Fruit fly (Drosophila melanogaster) whole organism, wandering third instar larva: Measurements from ENCODE around the gene CG4962.

Experiments
- Abd-B ChIP-seq: fragments of >200 bp; optimal IDR thresholded peaks from 2 replicates; lab custom pipeline; 2017; ENCODE audit warnings: missing biosample characterization, missing genetic modification characterization
- CG32264 ChIP-seq: fragments of 200-800 bp; sonication (Bioruptor generic); optimal IDR thresholded peaks from 2 replicates; lab custom pipeline; 2016; ENCODE audit warnings: missing biosample characterization, missing genetic modification characterization
- CrebA ChIP-seq: fragments of 200-800 bp; sonication (Bioruptor generic); optimal IDR thresholded peaks from 2 replicates; lab custom pipeline; 2016; ENCODE audit warnings: missing biosample characterization, mild to moderate bottlenecking, missing genetic modification characterization, borderline replicate concordance
- Dif ChIP-seq: fragments of 200-275, 200-300 bp; sonication (Bioruptor generic); optimal IDR thresholded peaks from 2 replicates; lab custom pipeline; 2018; ENCODE audit warnings: missing biosample characterization, missing genetic modification characterization; ENCODE audit not compliant: partially characterized antibody
- Hnf4 ChIP-seq: fragments of 200-800 bp; sonication (Bioruptor generic); optimal IDR thresholded peaks from 2 replicates; lab custom pipeline; 2016; ENCODE audit warnings: missing biosample characterization, mild to moderate bottlenecking, missing genetic modification characterization
- Hr78 ChIP-seq: fragments of >200 bp; optimal IDR thresholded peaks from 2 replicates; lab custom pipeline; 2017; ENCODE audit warnings: missing biosample characterization, missing genetic modification characterization
- Hr83 ChIP-seq: fragments of 200-300 bp; sonication (Bioruptor generic); optimal IDR thresholded peaks from 2 replicates; lab custom pipeline; 2016; ENCODE audit warnings: missing biosample characterization, mild to moderate bottlenecking, missing genetic modification characterization, moderate library complexity; ENCODE audit not compliant: poor library complexity, severe bottlenecking
- Jra ChIP-seq: sonication (Bioruptor generic); optimal IDR thresholded peaks from 2 replicates; lab custom pipeline; 2016; ENCODE audit warnings: missing biosample characterization, missing genetic modification characterization
- Mio ChIP-seq: sonication (Bioruptor generic); optimal IDR thresholded peaks from 2 replicates; lab custom pipeline; 2016; ENCODE audit warnings: missing biosample characterization, missing genetic modification characterization
- N ChIP-seq: fragments of >200 bp; optimal IDR thresholded peaks from 2 replicates; lab custom pipeline; 2018; ENCODE audit warnings: missing biosample characterization, missing external identifiers, missing genetic modification characterization
- OdsH ChIP-seq: fragments of 200-800 bp; sonication (Bioruptor generic); optimal IDR thresholded peaks from 2 replicates; lab custom pipeline; 2016; ENCODE audit warnings: missing biosample characterization, mild to moderate bottlenecking, missing genetic modification characterization
- Rel ChIP-seq, 2 experiments: fragments of 200-800 bp; sonication (Bioruptor generic) in 1 of 2; optimal IDR thresholded peaks; 2 replicates in 1 of 2; 3 replicates in 1 of 2; lab custom pipeline; 2016 to 2019; ENCODE audit warnings: mild to moderate bottlenecking in 2 of 2, missing biosample characterization in 2 of 2, missing genetic modification characterization in 2 of 2, moderate library complexity in 1 of 2
- Sp1 ChIP-seq: fragments of 200-800 bp; sonication (Bioruptor generic); optimal IDR thresholded peaks from 3 replicates; lab custom pipeline; 2019; ENCODE audit warnings: missing biosample characterization, mild to moderate bottlenecking, missing genetic modification characterization, moderate library complexity
- br ChIP-seq: fragments of 200-800 bp; sonication (Bioruptor generic); optimal IDR thresholded peaks from 2 replicates; lab custom pipeline; 2016; ENCODE audit warnings: missing biosample characterization, missing genetic modification characterization
- brk ChIP-seq: fragments of 200-800 bp; sonication (Bioruptor generic); optimal IDR thresholded peaks from 2 replicates; lab custom pipeline; 2016; ENCODE audit warnings: missing biosample characterization, mild to moderate bottlenecking, missing genetic modification characterization
- dl ChIP-seq, 2 experiments: fragments of 175-275, 200-275 bp in 1 of 2; fragments of 200-275 bp in 1 of 2; sonication (Bioruptor generic); optimal IDR thresholded peaks; lab custom pipeline; 2018; ENCODE audit warnings: mild to moderate bottlenecking in 2 of 2, missing biosample characterization in 2 of 2, missing genetic modification characterization in 2 of 2, moderate library complexity in 2 of 2; ENCODE audit not compliant: partially characterized antibody in 2 of 2, insufficient read depth in 1 of 2
- dmrt93B ChIP-seq: fragments of 200-800 bp; sonication (Bioruptor generic); optimal IDR thresholded peaks from 2 replicates; lab custom pipeline; 2018; ENCODE audit warnings: missing biosample characterization, mild to moderate bottlenecking, missing genetic modification characterization
- dsf ChIP-seq: sonication (Bioruptor generic); optimal IDR thresholded peaks from 2 replicates; lab custom pipeline; 2016; ENCODE audit warnings: missing biosample characterization, missing genetic modification characterization, borderline replicate concordance
- ey ChIP-seq: fragments of 200-800 bp; sonication (Bioruptor generic); optimal IDR thresholded peaks from 2 replicates; lab custom pipeline; 2016; ENCODE audit warnings: missing biosample characterization, missing genetic modification characterization
- foxo ChIP-seq, 2 experiments: fragments of 200-800 bp; sonication (Bioruptor generic); optimal IDR thresholded peaks; 2 replicates in 1 of 2; 3 replicates in 1 of 2; lab custom pipeline; 2016 to 2017; ENCODE audit warnings: missing biosample characterization in 2 of 2, missing genetic modification characterization in 2 of 2
- fru ChIP-seq: fragments of 200-800 bp; sonication (Bioruptor generic); optimal IDR thresholded peaks from 3 replicates; lab custom pipeline; 2016; ENCODE audit warnings: missing biosample characterization, mild to moderate bottlenecking, missing genetic modification characterization
- h ChIP-seq: fragments of 200-800 bp; sonication (Bioruptor generic); optimal IDR thresholded peaks from 3 replicates; lab custom pipeline; 2016; ENCODE audit warnings: missing biosample characterization, mild to moderate bottlenecking, missing genetic modification characterization
- jim ChIP-seq: fragments of 175-275, 200-325 bp; sonication (Bioruptor generic); optimal IDR thresholded peaks from 2 replicates; lab custom pipeline; 2016; ENCODE audit warnings: missing biosample characterization, mild to moderate bottlenecking, missing genetic modification characterization
- lola ChIP-seq: fragments of >200 bp; optimal IDR thresholded peaks from 2 replicates; lab custom pipeline; 2017; ENCODE audit warnings: missing biosample characterization, missing genetic modification characterization
- pan ChIP-seq: fragments of >200 bp; optimal IDR thresholded peaks from 2 replicates; lab custom pipeline; 2017
- psq ChIP-seq: fragments of 200-800 bp; sonication (Bioruptor generic); optimal IDR thresholded peaks from 3 replicates; lab custom pipeline; 2017; ENCODE audit warnings: missing biosample characterization, mild to moderate bottlenecking, missing genetic modification characterization, moderate library complexity
- rgr ChIP-seq: fragments of 200-800 bp; sonication (Bioruptor generic); optimal IDR thresholded peaks from 3 replicates; lab custom pipeline; 2016; ENCODE audit warnings: missing biosample characterization, mild to moderate bottlenecking, missing genetic modification characterization
- sv ChIP-seq: fragments of 200-800 bp; sonication (Bioruptor generic); optimal IDR thresholded peaks from 3 replicates; lab custom pipeline; 2016; ENCODE audit warnings: missing biosample characterization, missing genetic modification characterization
- tai ChIP-seq: sonication (Bioruptor generic); optimal IDR thresholded peaks from 2 replicates; lab custom pipeline; 2016; ENCODE audit warnings: missing biosample characterization, missing genetic modification characterization
- usp ChIP-seq: fragments of >200 bp; optimal IDR thresholded peaks from 2 replicates; lab custom pipeline; 2017; ENCODE audit warnings: missing biosample characterization, missing genetic modification characterization
- woc ChIP-seq: sonication (Bioruptor generic); optimal IDR thresholded peaks from 2 replicates; lab custom pipeline; 2016; ENCODE audit warnings: missing biosample characterization, mild to moderate bottlenecking, missing genetic modification characterization

Gene CG4962

DNA sequence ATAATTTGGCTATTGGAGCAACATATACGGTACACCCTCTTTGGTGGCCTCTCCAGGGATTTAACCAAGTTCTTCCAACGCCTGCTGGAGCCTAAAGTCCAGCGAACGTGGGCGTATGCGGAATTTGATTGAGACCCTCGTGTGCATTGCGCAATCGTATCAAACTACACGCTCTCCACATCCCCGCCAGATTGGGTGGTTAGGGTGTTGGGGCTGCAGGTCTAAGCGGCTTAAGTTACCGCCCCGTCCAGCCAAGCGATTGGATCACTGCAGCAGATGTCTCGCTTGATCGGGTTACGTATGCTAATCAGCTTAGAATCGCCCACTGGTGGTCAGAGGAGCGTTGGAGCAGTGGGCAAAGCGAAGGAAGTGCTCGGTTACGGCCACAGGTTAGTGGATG, 35.4 kb upstream of the CG4962 start, which contains the start of gene CG33060:
CG33060 (plus strand) TSS at position 301 of the 400 bp plus-strand sequence.
- TF ChIP-seq sv (GFP tag; lab: Kevin White, UChicago) (no peak), CG32264 (no peak), Dif (no peak)
- TF ChIP-seq, all 38 proteins: peak for 0

DNA sequence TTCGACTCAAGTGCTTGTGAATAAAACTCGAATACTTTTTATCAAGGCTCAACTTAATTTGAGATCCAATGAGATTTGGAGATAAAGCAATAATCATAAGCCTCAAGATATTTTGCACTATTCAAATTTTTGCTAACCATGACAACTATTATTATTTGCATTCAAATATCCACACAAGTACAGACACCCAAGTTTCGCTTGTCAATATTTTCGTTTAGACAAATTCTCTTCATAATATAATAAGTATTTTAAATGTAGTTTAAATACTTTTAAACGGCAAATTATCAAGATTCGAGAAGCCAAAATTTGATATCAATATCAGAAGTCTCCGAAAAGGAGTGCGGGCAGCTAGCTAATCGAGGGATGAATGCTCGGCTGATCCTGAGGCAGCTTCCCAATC, 34.1 kb upstream of the CG4962 start, which contains the start of gene CG33061:
CG33061 (plus strand) TSS at position 301 of the 400 bp plus-strand sequence.
- TF ChIP-seq psq (GFP tag; lab: Kevin White, UChicago) (no peak), foxo (GFP tag; optimal IDR thresholded peaks at IDR 0.05; lab: Kevin White, UChicago) (no peak), br (GFP tag; lab: Kevin White, UChicago) (no peak), Dif (no peak), N (GFP tag; lab: Kevin White, UChicago) (no peak), usp (no peak), Mio (GFP tag; lab: Kevin White, UChicago) (no peak), Hr78 (GFP tag; lab: Kevin White, UChicago) (no peak), dsf (GFP tag; lab: Kevin White, UChicago) (no peak), woc (no peak), h (GFP tag; lab: Kevin White, UChicago) (no peak), Sp1 (GFP tag; lab: Kevin White, UChicago) (no peak), fru (GFP tag; lab: Kevin White, UChicago) (no peak), ey (GFP tag; lab: Kevin White, UChicago) (no peak), dl (GFP tag; optimal IDR thresholded peaks at IDR 0.05; lab: Kevin White, UChicago; ENCODE audit: insufficient read depth in 1 of 2, partially characterized antibody in 2 of 2) (no peak), Hnf4 (GFP tag; lab: Kevin White, UChicago) (no peak), CrebA (GFP tag; lab: Kevin White, UChicago) (no peak), Rel (GFP tag; optimal IDR thresholded peaks at IDR 0.05; lab: Kevin White, UChicago) (no peak), Rel (tag; optimal IDR thresholded peaks at IDR 0.05; lab: Kevin White, UChicago) (no peak), rgr (GFP tag; lab: Kevin White, UChicago) (no peak), tai (GFP tag; lab: Kevin White, UChicago) (no peak)

DNA sequence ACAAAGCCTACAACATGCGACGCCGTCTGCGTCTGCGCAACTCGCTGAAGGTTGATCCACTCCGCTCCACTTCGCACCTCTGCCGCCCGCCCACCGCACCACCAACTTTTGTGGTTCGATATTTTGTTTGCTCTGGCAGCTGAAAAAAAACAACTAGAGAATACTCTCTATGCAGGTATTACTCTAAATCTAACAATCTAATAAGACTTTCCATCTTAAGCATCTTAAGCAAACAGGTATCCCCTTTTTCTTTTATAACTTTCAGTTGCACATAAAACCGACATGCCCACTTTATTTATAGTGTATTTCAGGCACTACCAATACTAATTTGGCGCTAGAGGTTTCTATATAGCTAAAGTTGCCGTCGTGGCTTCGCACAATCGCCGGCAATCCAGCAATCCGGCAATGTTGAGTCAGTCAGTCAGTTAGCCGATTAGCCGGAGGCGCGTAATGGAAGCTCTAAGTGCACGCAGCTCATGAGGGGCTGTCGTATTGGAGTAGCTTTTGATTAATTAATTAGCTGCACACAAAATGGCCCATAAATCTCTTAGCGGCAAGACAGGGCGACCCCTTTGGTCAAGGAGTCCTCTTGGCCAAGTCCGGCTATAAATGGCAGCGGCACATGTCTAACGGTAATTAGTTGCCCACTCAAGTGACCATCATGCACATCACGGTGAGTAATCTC, 33.0 kb upstream of the CG4962 start, which contains the start of gene CG13058:
CG13058 (plus strand) TSS at position 635 of the 685 bp plus-strand sequence.
- peak; percentile 50 for TF ChIP-seq sv (GFP tag; lab: Kevin White, UChicago)
- no peak for TF ChIP-seq jim (GFP tag; lab: Kevin White, UChicago)

DNA sequence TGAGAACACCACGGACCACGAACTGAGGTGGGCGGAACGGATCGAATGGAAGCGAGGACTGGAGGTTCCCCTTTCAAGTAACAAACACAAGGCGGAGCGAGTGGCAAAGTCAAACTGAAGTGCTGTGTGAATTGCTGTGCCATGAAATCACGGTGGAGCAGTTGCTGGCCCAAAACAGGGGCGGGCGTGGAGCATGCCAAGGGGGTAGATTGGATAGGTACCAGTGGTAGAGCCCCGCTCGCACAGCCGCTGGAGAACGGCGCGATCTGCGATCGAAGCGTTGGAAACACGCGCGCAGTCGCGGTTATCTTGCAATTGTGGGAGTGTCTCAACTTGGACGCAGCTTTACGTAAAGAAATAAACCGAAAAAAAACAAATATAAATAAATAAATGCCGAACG, 32.4 kb upstream of the CG4962 start, which contains the start of gene CG13038:
CG13038 (minus strand) TSS at position 118 of the 400 bp plus-strand sequence.
- peak; percentile 7 for TF ChIP-seq fru (GFP tag; lab: Kevin White, UChicago)
- TF ChIP-seq Hr78 (GFP tag; lab: Kevin White, UChicago) = no peak
- no peak for TF ChIP-seq Abd-B (GFP tag; lab: Kevin White, UChicago)
- no peak for TF ChIP-seq Mio (GFP tag; lab: Kevin White, UChicago)
- no peak for TF ChIP-seq usp
- no peak for TF ChIP-seq sv (GFP tag; lab: Kevin White, UChicago)
- TF ChIP-seq rgr (GFP tag; lab: Kevin White, UChicago) = no peak
- TF ChIP-seq h (GFP tag; lab: Kevin White, UChicago) = peak; percentile 8
- TF ChIP-seq Jra (GFP tag; lab: Kevin White, UChicago) = no peak
- TF ChIP-seq brk (GFP tag; lab: Kevin White, UChicago) = no peak
- no peak for TF ChIP-seq Hr83 (GFP tag; lab: Kevin White, UChicago)
- no peak for TF ChIP-seq Hnf4 (GFP tag; lab: Kevin White, UChicago)

DNA sequence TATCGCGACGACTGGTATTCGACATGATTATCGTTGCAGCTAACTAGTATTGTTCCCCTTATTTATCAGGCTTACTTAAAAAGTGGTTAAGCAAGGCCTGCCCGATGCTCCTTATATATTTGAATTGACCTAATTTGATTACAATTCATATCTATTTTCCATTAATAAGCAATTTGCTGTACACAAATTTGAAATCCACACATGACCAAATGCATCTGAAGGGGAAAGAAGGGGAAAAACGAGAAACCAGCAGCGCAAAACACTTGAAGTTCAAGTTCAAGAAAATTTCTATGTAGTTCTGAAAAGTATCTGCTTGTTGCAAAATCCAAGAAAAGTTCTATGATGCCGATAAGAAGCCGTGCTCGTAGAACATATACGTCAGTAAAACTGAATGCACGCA, 31.3 kb upstream of the CG4962 start, which contains the start of the genes CG13040 and CG13039:
CG13040 (minus strand) TSS at position 101 of the 400 bp plus-strand sequence.
CG13039 (minus strand) TSS at position 106 of the 400 bp plus-strand sequence.
- TF ChIP-seq N (GFP tag; lab: Kevin White, UChicago) (no peak), psq (GFP tag; lab: Kevin White, UChicago) (no peak), pan (lab: Kevin White, UChicago) (no peak), dl (GFP tag; optimal IDR thresholded peaks at IDR 0.05; lab: Kevin White, UChicago; ENCODE audit: insufficient read depth in 1 of 2, partially characterized antibody in 2 of 2) (no peak), Hr83 (GFP tag; lab: Kevin White, UChicago) (no peak), br (GFP tag; lab: Kevin White, UChicago) (no peak), lola (GFP tag; lab: Kevin White, UChicago) (no peak), dmrt93B (GFP tag; lab: Kevin White, UChicago) (no peak), Hnf4 (GFP tag; lab: Kevin White, UChicago) (no peak), Hr78 (GFP tag; lab: Kevin White, UChicago) (no peak), Mio (GFP tag; lab: Kevin White, UChicago) (no peak), dsf (GFP tag; lab: Kevin White, UChicago) (no peak), OdsH (GFP tag; lab: Kevin White, UChicago) (no peak), CG32264 (no peak)
